Worm (Caenorhabditis elegans): ENCODE results near the gene Y45G5AM.3.

Gene Y45G5AM.3

ce11 chrV:4164504-4164959 lies at the start of gene Y45G5AM.3:
Gene Y45G5AM.3 (plus strand): TSS chrV:4164554.
- no peak for TF ChIP-seq unc-62 (GFP tag; optimal IDR thresholded peaks at IDR 0.05)

- TF ChIP-seq unc-62 (GFP tag; optimal IDR thresholded peaks at IDR 0.05): no peak
Measured at ce11 chrV:4114627-4115026, 49.7 kb upstream of the Y45G5AM.3 start, which contains the start of gene srw-133. Gene srw-133 (minus strand): TSS chrV:4114727.

- TF ChIP-seq unc-62 (GFP tag; optimal IDR thresholded peaks at IDR 0.05): no peak
Measured at ce11 chrV:4116071-4116470, 48.3 kb upstream of the Y45G5AM.3 start, which contains the start of gene T05B4.8. Gene T05B4.8 (minus strand): TSS chrV:4116171.

- TF ChIP-seq unc-62 (GFP tag; optimal IDR thresholded peaks at IDR 0.05): no peak
Measured at ce11 chrV:4118332-4118731, 46.0 kb upstream of the Y45G5AM.3 start, which contains the start of gene T05B4.9. Gene T05B4.9 (minus strand): TSS chrV:4118432.

ce11 chrV:4120629-4121028 lies 43.7 kb upstream of the Y45G5AM.3 start, which contains the start of gene T05B4.10:
Gene T05B4.10 (minus strand): TSS chrV:4120729.
- TF ChIP-seq unc-62 (GFP tag; optimal IDR thresholded peaks at IDR 0.05): no peak

- no peak for TF ChIP-seq unc-62 (GFP tag; optimal IDR thresholded peaks at IDR 0.05)
Measured at ce11 chrV:4122415-4122814, 41.9 kb upstream of the Y45G5AM.3 start, which contains the start of gene phat-5. Gene phat-5 (minus strand): TSS chrV:4122515.

ce11 chrV:4125552-4126084 lies 38.7 kb upstream of the Y45G5AM.3 start, which contains the start of gene T05B4.12:
Gene T05B4.12 (minus strand): TSS chrV:4126034.
- TF ChIP-seq unc-62 (GFP tag; optimal IDR thresholded peaks at IDR 0.05): no peak

ce11 chrV:4127435-4127834 lies 36.9 kb upstream of the Y45G5AM.3 start, which contains the start of gene T05B4.13:
Gene T05B4.13 (minus strand): TSS chrV:4127535.
- no peak for TF ChIP-seq unc-62 (GFP tag; optimal IDR thresholded peaks at IDR 0.05)

ce11 chrV:4129604-4130003 lies 34.8 kb upstream of the Y45G5AM.3 start, which contains the start of gene phat-4:
Gene phat-4 (plus strand): TSS chrV:4129904.
- TF ChIP-seq unc-62 (GFP tag; optimal IDR thresholded peaks at IDR 0.05): no peak

ce11 chrV:4131471-4131939 lies 32.8 kb upstream of the Y45G5AM.3 start, which contains the start of gene nhr-57:
Gene nhr-57 (plus strand): TSS chrV:4131889.
- no peak for TF ChIP-seq unc-62 (GFP tag; optimal IDR thresholded peaks at IDR 0.05)

ce11 chrV:4134728-4135127 lies 29.6 kb upstream of the Y45G5AM.3 start, which contains the start of gene lgc-1:
Gene lgc-1 (plus strand): TSS chrV:4135028.
- TF ChIP-seq unc-62 (GFP tag; optimal IDR thresholded peaks at IDR 0.05): no peak

ce11 chrV:4138688-4139087 lies 25.7 kb upstream of the Y45G5AM.3 start, which contains the start of gene lgc-29:
Gene lgc-29 (plus strand): TSS chrV:4138988.
- TF ChIP-seq unc-62 (GFP tag; optimal IDR thresholded peaks at IDR 0.05): no peak

ce11 chrV:4143034-4143433 lies 21.3 kb upstream of the Y45G5AM.3 start:
- no peak for TF ChIP-seq unc-62 (GFP tag; optimal IDR thresholded peaks at IDR 0.05)

ce11 chrV:4144205-4144604 lies 20.1 kb upstream of the Y45G5AM.3 start, which contains the start of gene Y45G5AL.1:
Gene Y45G5AL.1 (plus strand): TSS chrV:4144505.
- no peak for TF ChIP-seq unc-62 (GFP tag; optimal IDR thresholded peaks at IDR 0.05)

ce11 chrV:4151400-4151799 lies 13.0 kb upstream of the Y45G5AM.3 start:
- TF ChIP-seq unc-62 (GFP tag; optimal IDR thresholded peaks at IDR 0.05): no peak

ce11 chrV:4152200-4152599 lies 12.2 kb upstream of the Y45G5AM.3 start, which contains the start of gene Y45G5AM.6:
Gene Y45G5AM.6 (minus strand): TSS chrV:4152300.
- no peak for TF ChIP-seq unc-62 (GFP tag; optimal IDR thresholded peaks at IDR 0.05)

- no peak for TF ChIP-seq unc-62 (GFP tag; optimal IDR thresholded peaks at IDR 0.05)
Measured at ce11 chrV:4157291-4157690, 7.1 kb upstream of the Y45G5AM.3 start.
